Fruit fly (Drosophila melanogaster) whole organism, embryonic: ENCODE results near the gene Hex-t2.

Source experiments
- Aef1 ChIP-seq: fragments of 200-800 bp; sonication (Bioruptor generic); IDR thresholded peaks from 3 replicates; pipeline ENCODE4 v1.3.6; 2022; ENCODE audit warnings: missing biosample characterization, missing genetic modification characterization
- B-H1 ChIP-seq: fragments of 200-800 bp; sonication (Bioruptor generic); IDR thresholded peaks from 3 replicates; pipeline ENCODE4 v1.3.6; 2022; ENCODE audit warnings: missing biosample characterization, missing genetic modification characterization
- CG11093 ChIP-seq: fragments of 200-800 bp; sonication (Bioruptor generic); IDR thresholded peaks from 3 replicates; pipeline ENCODE4 v1.3.6; 2022; ENCODE audit warnings: missing biosample characterization, missing genetic modification characterization
- CG11247 ChIP-seq: fragments of 200-800 bp; sonication (Bioruptor generic); IDR thresholded peaks from 2 replicates; pipeline ENCODE4 v1.3.6; 2022; ENCODE audit warnings: missing biosample characterization, missing genetic modification characterization
- CG11398 ChIP-seq: fragments of 200-800 bp; sonication (Bioruptor generic); optimal IDR thresholded peaks from 2 replicates; lab custom pipeline; 2016; ENCODE audit warnings: missing biosample characterization, missing genetic modification characterization
- CG11456 ChIP-seq: fragments of 200-800 bp; sonication (Bioruptor generic); IDR thresholded peaks from 3 replicates; pipeline ENCODE4 v1.3.6; 2022; ENCODE audit warnings: missing biosample characterization, missing genetic modification characterization
- CG13424 ChIP-seq: fragments of 200-800 bp; sonication (Bioruptor generic); optimal IDR thresholded peaks from 2 replicates; lab custom pipeline; 2019; ENCODE audit warnings: missing biosample characterization, mild to moderate bottlenecking, missing genetic modification characterization, moderate library complexity
- CG13624 ChIP-seq: fragments of 200-800 bp; sonication (Bioruptor generic); optimal IDR thresholded peaks from 2 replicates; lab custom pipeline; 2016; ENCODE audit warnings: missing biosample characterization, missing genetic modification characterization
- CG14965 ChIP-seq: fragments of 200-800 bp; sonication (Bioruptor generic); optimal IDR thresholded peaks from 2 replicates; lab custom pipeline; 2016; ENCODE audit warnings: missing biosample characterization, missing genetic modification characterization, borderline replicate concordance
- CG16813 ChIP-seq: fragments of 200-800 bp; sonication (Bioruptor generic); IDR thresholded peaks from 3 replicates; pipeline ENCODE4 v1.3.6; 2022; ENCODE audit warnings: missing biosample characterization, missing genetic modification characterization; ENCODE audit not compliant: partially characterized antibody
- CG17612 ChIP-seq: fragments of 200-800 bp; sonication (Bioruptor generic); IDR thresholded peaks from 2 replicates; pipeline ENCODE4 v1.3.6; 2022; ENCODE audit warnings: missing biosample characterization, missing genetic modification characterization
- CG17912 ChIP-seq: fragments of 200-800 bp; sonication (Bioruptor generic); optimal IDR thresholded peaks from 2 replicates; lab custom pipeline; 2018; ENCODE audit warnings: missing biosample characterization, mild to moderate bottlenecking, missing genetic modification characterization
- CG18476 ChIP-seq: fragments of 200-800 bp; sonication (Bioruptor generic); optimal IDR thresholded peaks from 2 replicates; lab custom pipeline; 2016; ENCODE audit warnings: missing biosample characterization, mild to moderate bottlenecking, missing genetic modification characterization
- CG2116 ChIP-seq: fragments of 200-800 bp; sonication (Bioruptor generic); optimal IDR thresholded peaks from 3 replicates; lab custom pipeline; 2018; ENCODE audit warnings: missing biosample characterization, mild to moderate bottlenecking, missing genetic modification characterization
- CG3407 ChIP-seq: fragments of 200-800 bp; sonication (Bioruptor generic); optimal IDR thresholded peaks from 2 replicates; lab custom pipeline; 2018; ENCODE audit warnings: missing biosample characterization, mild to moderate bottlenecking, missing genetic modification characterization
- CG34422 ChIP-seq: fragments of 200-800 bp; sonication (Bioruptor generic); IDR thresholded peaks from 3 replicates; pipeline ENCODE4 v1.3.6; 2022; ENCODE audit warnings: missing biosample characterization, missing genetic modification characterization
- CG3726 ChIP-seq: fragments of 200-800 bp; sonication (Bioruptor generic); IDR thresholded peaks from 3 replicates; pipeline ENCODE4, ENCODE4 v1.3.6; 2022; ENCODE audit warnings: missing biosample characterization, missing genetic modification characterization
- CG3838 ChIP-seq: fragments of 200-800 bp; sonication (Bioruptor generic); optimal IDR thresholded peaks from 3 replicates; lab custom pipeline; 2016; ENCODE audit warnings: missing biosample characterization, missing genetic modification characterization
- CG4617 ChIP-seq: fragments of 200-800 bp; sonication (Bioruptor generic); optimal IDR thresholded peaks from 3 replicates; lab custom pipeline; 2016; ENCODE audit warnings: missing biosample characterization, missing genetic modification characterization, borderline replicate concordance
- CG4854 ChIP-seq: fragments of 200-800 bp; sonication (Bioruptor generic); optimal IDR thresholded peaks from 2 replicates; lab custom pipeline; 2016; ENCODE audit warnings: missing biosample characterization, missing genetic modification characterization, inconsistent platforms
- CG7357 ChIP-seq: fragments of 200-800 bp; sonication (Bioruptor generic); IDR thresholded peaks from 3 replicates; pipeline ENCODE4 v1.3.6; 2022; ENCODE audit warnings: missing biosample characterization, missing genetic modification characterization
- Camta ChIP-seq: fragments of 200-800 bp; sonication (Bioruptor generic); optimal IDR thresholded peaks from 2 replicates; lab custom pipeline; 2016; ENCODE audit warnings: missing biosample characterization, missing genetic modification characterization
- Dbx ChIP-seq: fragments of 200-800 bp; sonication (Bioruptor generic); IDR thresholded peaks from 3 replicates; pipeline ENCODE4 v1.3.6; 2022; ENCODE audit warnings: missing biosample characterization, missing genetic modification characterization
- E2f2 ChIP-seq: fragments of 200-800 bp; sonication (Bioruptor generic); IDR thresholded peaks from 2 replicates; pipeline ENCODE4 v1.3.6; 2022; ENCODE audit warnings: missing biosample characterization, missing genetic modification characterization
- Gug ChIP-seq: fragments of 200-800 bp; sonication (Bioruptor generic); IDR thresholded peaks from 4 replicates; pipeline ENCODE4 v1.3.6; 2022; ENCODE audit warnings: missing biosample characterization, missing genetic modification characterization
- H15 ChIP-seq: fragments of 200-800 bp; sonication (Bioruptor generic); IDR thresholded peaks from 3 replicates; pipeline ENCODE4 v1.3.6; 2022; ENCODE audit warnings: missing biosample characterization, missing genetic modification characterization
- HLH4C ChIP-seq: fragments of 200-800 bp; sonication (Bioruptor generic); IDR thresholded peaks from 3 replicates; pipeline ENCODE4 v1.3.6; 2022; ENCODE audit warnings: missing biosample characterization, missing genetic modification characterization; ENCODE audit not compliant: partially characterized antibody
- Hey ChIP-seq: fragments of 200-800 bp; sonication (Bioruptor generic); optimal IDR thresholded peaks from 3 replicates; lab custom pipeline; 2018; ENCODE audit warnings: missing biosample characterization, mild to moderate bottlenecking, missing genetic modification characterization
- Hmr ChIP-seq: fragments of 200-800 bp; sonication (Bioruptor generic); optimal IDR thresholded peaks from 3 replicates; lab custom pipeline; 2017; ENCODE audit warnings: mild to moderate bottlenecking, missing biosample characterization, missing genetic modification reagents, missing genetic modification characterization
- Hr3 ChIP-seq: fragments of 200-800 bp; sonication (Bioruptor generic); optimal IDR thresholded peaks from 3 replicates; lab custom pipeline; 2016; ENCODE audit warnings: missing biosample characterization, missing genetic modification characterization
- Lim3 ChIP-seq: fragments of 200-800 bp; sonication (Bioruptor generic); IDR thresholded peaks from 2 replicates; pipeline ENCODE4 v1.3.6; 2022; ENCODE audit warnings: missing biosample characterization, missing genetic modification characterization
- Rfx ChIP-seq: fragments of 200-800 bp; sonication (Bioruptor generic); IDR thresholded peaks from 2 replicates; pipeline ENCODE4 v1.3.6; 2022; ENCODE audit warnings: missing biosample characterization, missing genetic modification characterization
- Sin3A ChIP-seq: fragments of >200 bp; optimal IDR thresholded peaks from 2 replicates; lab custom pipeline; 2018
- Stat92E ChIP-seq, 3 experiments: fragments of >200 bp in 2 of 3; fragments of 200-800 bp in 1 of 3; sonication (Bioruptor generic) in 1 of 3; optimal IDR thresholded peaks; 2 replicates each; lab custom pipeline; 2017 to 2019; ENCODE audit warnings: missing biosample characterization in 3 of 3, missing genetic modification characterization in 3 of 3, mild to moderate bottlenecking in 1 of 3, moderate library complexity in 1 of 3
- TFAM ChIP-seq: fragments of 200-800 bp; sonication (Bioruptor generic); optimal IDR thresholded peaks from 2 replicates; lab custom pipeline; 2017; ENCODE audit warnings: missing biosample characterization, missing genetic modification characterization, inconsistent platforms
- croc ChIP-seq: fragments of 200-800 bp; sonication (Bioruptor generic); conservative IDR thresholded peaks from 3 replicates; pipeline ENCODE4 v1.3.6; 2022; ENCODE audit warnings: missing biosample characterization, missing genetic modification characterization
- disco-r ChIP-seq: fragments of 200-800 bp; sonication (Bioruptor generic); optimal IDR thresholded peaks from 2 replicates; lab custom pipeline; 2016; ENCODE audit warnings: missing biosample characterization, missing genetic modification characterization
- fd3F ChIP-seq: fragments of 200-800 bp; sonication (Bioruptor generic); optimal IDR thresholded peaks from 2 replicates; lab custom pipeline; 2018; ENCODE audit warnings: missing biosample characterization, mild to moderate bottlenecking, missing genetic modification characterization, moderate library complexity
- gfzf ChIP-seq: fragments of 200-800 bp; sonication (Bioruptor generic); optimal IDR thresholded peaks from 2 replicates; lab custom pipeline; 2016; ENCODE audit warnings: missing biosample characterization, mild to moderate bottlenecking, missing genetic modification characterization, moderate library complexity
- gro ChIP-seq: fragments of 200-800 bp; sonication (Bioruptor generic); optimal IDR thresholded peaks from 2 replicates; lab custom pipeline; 2016; ENCODE audit warnings: missing biosample characterization, missing genetic modification characterization
- hkb ChIP-seq, 2 experiments: fragments of 200-800 bp in 1 of 2; fragments of >200 bp in 1 of 2; sonication (Bioruptor generic) in 1 of 2; IDR thresholded peaks in 1 of 2; optimal IDR thresholded peaks in 1 of 2; 2 replicates each; pipeline versions ENCODE4 v1.3.6 to Lab custom; 2017 to 2022; ENCODE audit warnings: missing biosample characterization in 1 of 2, missing genetic modification characterization in 1 of 2
- inv ChIP-seq: fragments of 200-800 bp; sonication (Bioruptor generic); IDR thresholded peaks from 2 replicates; pipeline ENCODE4 v1.3.6; 2022; ENCODE audit warnings: missing biosample characterization, missing genetic modification characterization; ENCODE audit not compliant: partially characterized antibody
- jing ChIP-seq: fragments of 200-800 bp; sonication (Bioruptor generic); optimal IDR thresholded peaks from 2 replicates; lab custom pipeline; 2018; ENCODE audit warnings: missing biosample characterization, mild to moderate bottlenecking, missing genetic modification characterization
- mld ChIP-seq: fragments of 200-800 bp; sonication (Bioruptor generic); IDR thresholded peaks from 3 replicates; pipeline ENCODE4 v1.3.6; 2022; ENCODE audit warnings: missing biosample characterization, missing genetic modification characterization; ENCODE audit not compliant: partially characterized antibody
- nerfin-1 ChIP-seq: fragments of 200-800 bp; sonication (Bioruptor generic); optimal IDR thresholded peaks from 3 replicates; lab custom pipeline; 2019; ENCODE audit warnings: missing biosample characterization, mild to moderate bottlenecking, missing genetic modification characterization, moderate library complexity
- peb ChIP-seq: fragments of 200-800 bp; sonication (Bioruptor generic); IDR thresholded peaks from 2 replicates; pipeline ENCODE4 v1.3.6; 2022; ENCODE audit warnings: missing biosample characterization, missing genetic modification characterization
- pum ChIP-seq: fragments of 200-800 bp; sonication (Bioruptor generic); optimal IDR thresholded peaks from 2 replicates; lab custom pipeline; 2016; ENCODE audit warnings: missing biosample characterization, missing genetic modification characterization
- sc ChIP-seq, 3 experiments: fragments of >200 bp in 2 of 3; fragments of 200-800 bp in 1 of 3; sonication (Bioruptor generic) in 1 of 3; optimal IDR thresholded peaks; 2 replicates in 2 of 3; 3 replicates in 1 of 3; lab custom pipeline; 2017; ENCODE audit warnings: mild to moderate bottlenecking in 1 of 3, missing biosample characterization in 1 of 3, missing genetic modification characterization in 1 of 3, missing genetic modification reagents in 1 of 3
- stwl ChIP-seq: fragments of 200-800 bp; sonication (Bioruptor generic); optimal IDR thresholded peaks from 3 replicates; lab custom pipeline; 2018; ENCODE audit warnings: missing biosample characterization, mild to moderate bottlenecking, missing genetic modification characterization, moderate library complexity
- tio ChIP-seq: fragments of 200-800 bp; sonication (Bioruptor generic); optimal IDR thresholded peaks from 2 replicates; lab custom pipeline; 2017; ENCODE audit warnings: missing biosample characterization, missing genetic modification characterization, inconsistent platforms

Hex-t2 gene

dm6 chr3R:26450371-26450770 lies at the start of gene Hex-t2:
Gene Hex-t2 (plus strand): TSS chr3R:26450671.
- TF ChIP-seq hkb (optimal IDR thresholded peaks at IDR 0.05; lab: Kevin White, UChicago): no peak
- no peak for TF ChIP-seq hkb (GFP tag; IDR thresholded peaks at IDR 0.05; lab: Robert Waterston, UW)
- TF ChIP-seq CG14965 (GFP tag; lab: Kevin White, UChicago): no peak
- no peak for TF ChIP-seq Rfx (GFP tag; lab: Robert Waterston, UW)
- no peak for TF ChIP-seq Hr3 (GFP tag; lab: Kevin White, UChicago)
- no peak for TF ChIP-seq stwl (tag; lab: Kevin White, UChicago)
- TF ChIP-seq Lim3 (GFP tag; lab: Robert Waterston, UW): no peak
- TF ChIP-seq CG13624 (GFP tag; lab: Kevin White, UChicago): no peak
- no peak for TF ChIP-seq HLH4C
- TF ChIP-seq Camta: no peak
- no peak for TF ChIP-seq CG16813 (GFP tag; lab: Robert Waterston, UW)
- TF ChIP-seq sc (optimal IDR thresholded peaks at IDR 0.05; lab: Kevin White, UChicago): no peak
- no peak for TF ChIP-seq sc (GFP tag; optimal IDR thresholded peaks at IDR 0.05; lab: Kevin White, UChicago)
- TF ChIP-seq jing: no peak

- TF ChIP-seq CG2116 (GFP tag; lab: Kevin White, UChicago) (no peak), B-H1 (GFP tag; lab: Robert Waterston, UW) (no peak), CG11247 (GFP tag; lab: Robert Waterston, UW) (no peak), peb (GFP tag; lab: Robert Waterston, UW) (no peak), CG17912 (no peak), CG18476 (no peak), CG4854 (no peak), Hey (no peak), Gug (GFP tag; lab: Robert Waterston, UW) (no peak), croc (GFP tag; lab: Robert Waterston, UW) (no peak), CG3726 (GFP tag; lab: Robert Waterston, UW) (no peak), disco-r (GFP tag; lab: Kevin White, UChicago) (no peak), inv (no peak), H15 (no peak), CG11093 (no peak), CG11398 (no peak), fd3F (GFP tag; lab: Kevin White, UChicago) (no peak), Sin3A (lab: Kevin White, UChicago) (no peak), E2f2 (GFP tag; lab: Robert Waterston, UW) (no peak), Stat92E (GFP tag; optimal IDR thresholded peaks at IDR 0.05; lab: Kevin White, UChicago) (no peak)
Observed at dm6 chr3R:26403556-26403955, 46.9 kb upstream of the Hex-t2 start, which contains the start of gene ppk15. Gene ppk15 (minus strand): TSS chr3R:26403656.

dm6 chr3R:26409780-26410179 lies 40.7 kb upstream of the Hex-t2 start:
- TF ChIP-seq Aef1 (GFP tag; lab: Robert Waterston, UW): no peak
- TF ChIP-seq CG4617 (GFP tag; lab: Kevin White, UChicago): no peak
- no peak for TF ChIP-seq Dbx
- no peak for TF ChIP-seq CG3407 (GFP tag; lab: Kevin White, UChicago)
- no peak for TF ChIP-seq Hmr (GFP tag; lab: Kevin White, UChicago)
- TF ChIP-seq CG17612 (GFP tag; lab: Robert Waterston, UW): no peak
- TF ChIP-seq gro (GFP tag; lab: Kevin White, UChicago): no peak
- no peak for TF ChIP-seq CG13424 (tag; lab: Kevin White, UChicago)
- no peak for TF ChIP-seq nerfin-1 (tag; lab: Kevin White, UChicago)
- TF ChIP-seq pum (GFP tag; lab: Kevin White, UChicago): no peak
- TF ChIP-seq tio (GFP tag; lab: Kevin White, UChicago): no peak
- 0 out of 3 replicates have a peak, but pooled peaks have one; percentile 30 for TF ChIP-seq CG11456 (GFP tag; lab: Robert Waterston, UW)
- 0 out of 3 replicates have a peak, but pooled peaks have one; percentile 35 for TF ChIP-seq CG7357
- TF ChIP-seq CG18476: no peak
- no peak for TF ChIP-seq CG3838
- TF ChIP-seq TFAM (GFP tag; lab: Kevin White, UChicago): no peak
- no peak for TF ChIP-seq gfzf (GFP tag; lab: Kevin White, UChicago)
- no peak for TF ChIP-seq mld (GFP tag; lab: Robert Waterston, UW)
- TF ChIP-seq Camta: no peak
- TF ChIP-seq Hey: no peak
- TF ChIP-seq CG34422: 0 out of 3 replicates have a peak, but pooled peaks have one; percentile 22
